Worm (Caenorhabditis elegans): Measurements from ENCODE around the gene acd-4.

acd-4 gene

ce11 chrV:8607353-8607850, 30.6 kb upstream of the acd-4 start, which contains the start of gene smk-1:
Gene smk-1 (plus strand): TSS chrV:8607800.
- TF ChIP-seq ceh-43 (GFP tag; optimal IDR thresholded peaks at IDR 0.05) (no peak), snpc-4 (tag; optimal IDR thresholded peaks at IDR 0.05) (no peak), elt-3 (tag; optimal IDR thresholded peaks at IDR 0.05) (no peak), lsy-2 (tag; optimal IDR thresholded peaks at IDR 0.05) (no peak), nhr-12 (tag; optimal IDR thresholded peaks at IDR 0.05) (no peak), nhr-237 (tag; optimal IDR thresholded peaks at IDR 0.05) (no peak), sem-2 (GFP tag; optimal IDR thresholded peaks at IDR 0.05) (no peak), flh-1 (GFP tag; optimal IDR thresholded peaks at IDR 0.05) (no peak), unc-120 (tag; optimal IDR thresholded peaks at IDR 0.05; ENCODE audit: poor library complexity, severe bottlenecking) (no peak), ceh-39 (tag; optimal IDR thresholded peaks at IDR 0.05) (no peak), drap-1 (GFP tag; optimal IDR thresholded peaks at IDR 0.05) (no peak), nhr-2 (tag; optimal IDR thresholded peaks at IDR 0.05) (no peak), unc-62 (GFP tag; optimal IDR thresholded peaks at IDR 0.05) (no peak), bed-3 (GFP tag; optimal IDR thresholded peaks at IDR 0.05) (no peak), elt-1 (tag; optimal IDR thresholded peaks at IDR 0.05; ENCODE audit: borderline replicate concordance, insufficient read depth) (no peak), mab-5 (tag; optimal IDR thresholded peaks at IDR 0.05) (no peak), cnd-1 (tag; optimal IDR thresholded peaks at IDR 0.05) (no peak), pha-4 (tag; optimal IDR thresholded peaks at IDR 0.05) (no peak), tbx-8 (GFP tag; optimal IDR thresholded peaks at IDR 0.05) (no peak)

ce11 chrV:8608483-8608882, 29.5 kb upstream of the acd-4 start:
- TF ChIP-seq lsy-2 (tag; optimal IDR thresholded peaks at IDR 0.05) (no peak), nhr-28 (tag; optimal IDR thresholded peaks at IDR 0.05) (no peak), snpc-4 (tag; optimal IDR thresholded peaks at IDR 0.05) (no peak), flh-1 (GFP tag; optimal IDR thresholded peaks at IDR 0.05) (no peak), tbx-8 (GFP tag; optimal IDR thresholded peaks at IDR 0.05) (no peak), nhr-76 (tag; optimal IDR thresholded peaks at IDR 0.05) (no peak), nhr-2 (tag; optimal IDR thresholded peaks at IDR 0.05) (no peak), unc-39 (tag; optimal IDR thresholded peaks at IDR 0.05) (no peak), cnd-1 (tag; optimal IDR thresholded peaks at IDR 0.05) (no peak), elt-1 (tag; optimal IDR thresholded peaks at IDR 0.05; ENCODE audit: borderline replicate concordance, insufficient read depth) (no peak), ztf-11 (tag; optimal IDR thresholded peaks at IDR 0.05) (no peak), nhr-12 (tag; optimal IDR thresholded peaks at IDR 0.05) (no peak), lin-13 (tag; optimal IDR thresholded peaks at IDR 0.05) (no peak), unc-62 (GFP tag; optimal IDR thresholded peaks at IDR 0.05) (no peak)

ce11 chrV:8609776-8610529, 28.1 kb upstream of the acd-4 start:
- no peak for TF ChIP-seq flh-1 (GFP tag; optimal IDR thresholded peaks at IDR 0.05)
- peak; percentile 48 for TF ChIP-seq ham-2 (GFP tag; optimal IDR thresholded peaks at IDR 0.05)

- TF ChIP-seq ceh-39 (tag; optimal IDR thresholded peaks at IDR 0.05) (no peak), unc-120 (tag; optimal IDR thresholded peaks at IDR 0.05; ENCODE audit: poor library complexity, severe bottlenecking) (no peak), zip-8 (tag; optimal IDR thresholded peaks at IDR 0.05) (no peak), pha-4 (tag; optimal IDR thresholded peaks at IDR 0.05) (no peak), ceh-83 (GFP tag; optimal IDR thresholded peaks at IDR 0.05) (no peak), bed-3 (GFP tag; optimal IDR thresholded peaks at IDR 0.05) (no peak), lin-32 (GFP tag; optimal IDR thresholded peaks at IDR 0.05) (no peak)
These were observed 27.2 kb upstream of the acd-4 start, which contains the start of gene fip-4 for ce11 chrV:8610633-8611404. Gene fip-4 (minus strand): TSS chrV:8611268.

ce11 chrV:8615711-8616110, 22.3 kb upstream of the acd-4 start:
- no peak for TF ChIP-seq ces-1 (GFP tag; optimal IDR thresholded peaks at IDR 0.05)
- peak; percentile 26 for TF ChIP-seq sptf-1 (tag; optimal IDR thresholded peaks at IDR 0.05)
